Fruit fly (Drosophila melanogaster) whole organism, adult: ENCODE results near the gene CG18788.
A peak's percentile ranks its signal among the peaks of the same experiment; 100 is the strongest.

Experiments
- CG11617 ChIP-seq: fragments of 200-800 bp; sonication (Bioruptor generic); optimal IDR thresholded peaks from 2 replicates; lab custom pipeline; 2017; ENCODE audit warnings: mild to moderate bottlenecking, missing biosample characterization, missing genetic modification reagents, missing genetic modification characterization
- CG12768 ChIP-seq: fragments of 200-800 bp; sonication (Bioruptor generic); optimal IDR thresholded peaks from 2 replicates; lab custom pipeline; 2017; ENCODE audit warnings: missing biosample characterization, missing genetic modification characterization, mild to moderate bottlenecking, moderate library complexity, missing genetic modification reagents
- CG14711 ChIP-seq: fragments of 200-800 bp; sonication (Bioruptor generic); optimal IDR thresholded peaks from 2 replicates; lab custom pipeline; 2018; ENCODE audit warnings: missing biosample characterization, mild to moderate bottlenecking, missing genetic modification characterization, moderate library complexity
- CG1620 ChIP-seq: fragments of 200-800 bp; sonication (Bioruptor generic); optimal IDR thresholded peaks from 2 replicates; lab custom pipeline; 2016; ENCODE audit warnings: missing biosample characterization, missing genetic modification characterization
- CG33017 ChIP-seq: fragments of 200-800 bp; sonication (Bioruptor generic); optimal IDR thresholded peaks from 2 replicates; lab custom pipeline; 2018; ENCODE audit warnings: missing biosample characterization, mild to moderate bottlenecking, missing genetic modification characterization, moderate library complexity
- CG5204 ChIP-seq: fragments of 200-800 bp; sonication (Bioruptor generic); optimal IDR thresholded peaks from 2 replicates; lab custom pipeline; 2016; ENCODE audit warnings: missing biosample characterization, missing genetic modification characterization
- CG7045 ChIP-seq: fragments of 200-800 bp; sonication (Bioruptor generic); optimal IDR thresholded peaks from 2 replicates; lab custom pipeline; 2017; ENCODE audit warnings: missing biosample characterization, mild to moderate bottlenecking, missing genetic modification characterization
- CG7101 ChIP-seq: fragments of 200-800 bp; sonication (Bioruptor generic); optimal IDR thresholded peaks from 2 replicates; lab custom pipeline; 2018; ENCODE audit warnings: missing biosample characterization, mild to moderate bottlenecking, missing genetic modification characterization, moderate library complexity
- Clk ChIP-seq: fragments of 200-800 bp; sonication (Bioruptor generic); optimal IDR thresholded peaks from 2 replicates; lab custom pipeline; 2017; ENCODE audit warnings: missing biosample characterization, missing genetic modification characterization
- Crg-1 ChIP-seq: fragments of 200-800 bp; sonication (Bioruptor generic); optimal IDR thresholded peaks from 2 replicates; lab custom pipeline; 2016; ENCODE audit warnings: missing biosample characterization, missing genetic modification characterization
- Hr96 ChIP-seq: fragments of 200-800 bp; sonication (Bioruptor generic); optimal IDR thresholded peaks from 2 replicates; lab custom pipeline; 2016; ENCODE audit warnings: missing biosample characterization, missing genetic modification characterization
- Mnt ChIP-seq: fragments of 200-800 bp; sonication (Bioruptor generic); optimal IDR thresholded peaks from 2 replicates; lab custom pipeline; 2016; ENCODE audit warnings: missing biosample characterization, mild to moderate bottlenecking, missing genetic modification characterization
- bab1 ChIP-seq: fragments of 200-800 bp; sonication (Bioruptor generic); optimal IDR thresholded peaks from 3 replicates; lab custom pipeline; 2019; ENCODE audit warnings: missing biosample characterization, mild to moderate bottlenecking, missing genetic modification characterization, moderate library complexity
- cic ChIP-seq: fragments of 200-800 bp; sonication (Bioruptor generic); optimal IDR thresholded peaks from 2 replicates; lab custom pipeline; 2017; ENCODE audit warnings: missing biosample characterization, mild to moderate bottlenecking, missing genetic modification characterization, moderate library complexity
- cnc ChIP-seq, 2 experiments: fragments of >200 bp; optimal IDR thresholded peaks; 2 replicates each; lab custom pipeline; 2017
- kay ChIP-seq: fragments of 200-800 bp; sonication (Bioruptor generic); peaks from one replicate; lab custom pipeline; 2016; ENCODE audit warnings: missing biosample characterization, missing genetic modification characterization, borderline replicate concordance
- ovo ChIP-seq: fragments of 200-800 bp; sonication (Bioruptor generic); optimal IDR thresholded peaks from 2 replicates; lab custom pipeline; 2016; ENCODE audit warnings: missing biosample characterization, missing genetic modification characterization
- pad ChIP-seq: fragments of 200-800 bp; sonication (Bioruptor generic); optimal IDR thresholded peaks from 3 replicates; lab custom pipeline; 2017; ENCODE audit warnings: missing biosample characterization, missing genetic modification characterization, mild to moderate bottlenecking, moderate library complexity, missing genetic modification reagents
- tj ChIP-seq: fragments of 200-800 bp; sonication (Bioruptor generic); optimal IDR thresholded peaks from 3 replicates; lab custom pipeline; 2017; ENCODE audit warnings: missing biosample characterization, mild to moderate bottlenecking, missing genetic modification characterization, moderate library complexity
- toe ChIP-seq: fragments of 200-800 bp; sonication (Bioruptor generic); optimal IDR thresholded peaks from 2 replicates; lab custom pipeline; 2016; ENCODE audit warnings: missing biosample characterization, missing genetic modification characterization

Gene CG18788

dm6 chr2L:12013243-12013642, 20.7 kb upstream of the CG18788 start:
- TF ChIP-seq CG5204 (GFP tag; lab: Kevin White, UChicago) (no peak), Clk (no peak), Crg-1 (GFP tag; lab: Kevin White, UChicago) (no peak), CG11617 (GFP tag; lab: Kevin White, UChicago) (no peak), CG12768 (no peak)

- TF ChIP-seq tj (GFP tag; lab: Kevin White, UChicago) (no peak), Clk (no peak), CG33017 (tag; lab: Kevin White, UChicago) (no peak), ovo (no peak), CG11617 (GFP tag; lab: Kevin White, UChicago) (no peak), kay (GFP tag; lab: Kevin White, UChicago) (no peak), cic (GFP tag; lab: Kevin White, UChicago) (no peak), Crg-1 (GFP tag; lab: Kevin White, UChicago) (no peak), bab1 (no peak), toe (GFP tag; lab: Kevin White, UChicago) (no peak)
These were observed 20.1 kb upstream of the CG18788 start for dm6 chr2L:12013741-12014393.

- TF ChIP-seq bab1 (peak; percentile 56), kay (GFP tag; lab: Kevin White, UChicago) (no peak)
These were observed 13.3 kb upstream of the CG18788 start, which contains the start of gene Wdr81 for dm6 chr2L:12020735-12021134. TSS of gene Wdr81 (minus strand) at chr2L:12020960.

DNA sequence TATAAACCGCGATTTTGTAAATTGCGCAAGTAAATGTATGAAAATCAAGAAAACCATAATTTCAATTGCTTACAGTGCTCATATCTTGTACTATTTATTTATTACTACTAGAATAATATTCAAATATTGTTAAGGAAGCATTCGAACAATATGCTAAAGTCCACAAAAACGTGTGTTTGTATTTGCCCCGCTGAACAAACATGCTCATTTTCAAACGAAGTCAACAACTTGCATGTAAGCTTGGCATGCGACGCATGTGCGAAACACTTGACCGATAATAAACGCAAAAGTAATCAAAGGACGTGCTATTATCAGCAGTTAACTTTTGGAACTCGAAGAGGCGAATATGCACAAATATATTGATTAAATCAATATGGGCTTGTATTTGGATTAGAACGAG, 12.8 kb upstream of the CG18788 start:
- TF ChIP-seq Crg-1 (GFP tag; lab: Kevin White, UChicago) = peak; percentile 77
- TF ChIP-seq Mnt = peak; percentile 63
- TF ChIP-seq kay (GFP tag; lab: Kevin White, UChicago) = peak; percentile 63
- no peak for TF ChIP-seq Hr96
- TF ChIP-seq CG7101 (tag; lab: Kevin White, UChicago) = peak; percentile 79
- no peak for TF ChIP-seq bab1
- TF ChIP-seq ovo = peak; percentile 66
- peak; percentile 8 for TF ChIP-seq CG33017 (tag; lab: Kevin White, UChicago)
- TF ChIP-seq CG1620 (GFP tag; lab: Kevin White, UChicago) = peak; percentile 38
- peak; percentile 1 for TF ChIP-seq cic (GFP tag; lab: Kevin White, UChicago)
- peak; percentile 58 for TF ChIP-seq CG11617 (GFP tag; lab: Kevin White, UChicago)
- no peak for TF ChIP-seq CG12768
- no peak for TF ChIP-seq Clk
- no peak for TF ChIP-seq pad (GFP tag; lab: Kevin White, UChicago)
- peak; percentile 22 for TF ChIP-seq CG7045 (GFP tag; lab: Kevin White, UChicago)
- no peak for TF ChIP-seq CG14711 (tag; lab: Kevin White, UChicago)

- TF ChIP-seq CG5204 (GFP tag; lab: Kevin White, UChicago) (no peak), Clk (no peak), tj (GFP tag; lab: Kevin White, UChicago) (no peak), CG33017 (tag; lab: Kevin White, UChicago) (no peak)
These were observed 9.9 kb upstream of the CG18788 start for dm6 chr2L:12024104-12024503.

DNA sequence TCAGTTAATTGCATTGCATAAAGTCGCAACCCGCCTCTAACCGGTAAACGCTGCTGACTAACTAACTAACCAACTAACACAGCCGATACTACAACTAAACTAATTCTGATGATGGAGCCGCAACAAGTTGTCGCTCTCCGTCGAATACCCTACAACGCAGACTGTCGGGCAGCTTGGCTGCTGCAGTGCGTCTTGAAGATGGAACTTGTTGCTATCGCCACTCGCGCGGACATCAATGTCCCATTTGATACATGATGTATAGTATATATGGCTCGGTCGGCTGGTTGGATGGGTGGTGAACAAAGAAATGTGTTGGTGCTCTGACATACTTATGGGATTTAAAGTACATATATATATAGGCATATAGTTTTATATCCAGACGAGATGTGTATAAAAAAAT, 8.5 kb upstream of the CG18788 start:
- TF ChIP-seq kay (GFP tag; lab: Kevin White, UChicago) (peak; percentile 49), Hr96 (no peak), cnc (optimal IDR thresholded peaks at IDR 0.05; lab: Kevin White, UChicago) (no peak), CG12768 (peak; percentile 6), ovo (peak; percentile 12)

DNA sequence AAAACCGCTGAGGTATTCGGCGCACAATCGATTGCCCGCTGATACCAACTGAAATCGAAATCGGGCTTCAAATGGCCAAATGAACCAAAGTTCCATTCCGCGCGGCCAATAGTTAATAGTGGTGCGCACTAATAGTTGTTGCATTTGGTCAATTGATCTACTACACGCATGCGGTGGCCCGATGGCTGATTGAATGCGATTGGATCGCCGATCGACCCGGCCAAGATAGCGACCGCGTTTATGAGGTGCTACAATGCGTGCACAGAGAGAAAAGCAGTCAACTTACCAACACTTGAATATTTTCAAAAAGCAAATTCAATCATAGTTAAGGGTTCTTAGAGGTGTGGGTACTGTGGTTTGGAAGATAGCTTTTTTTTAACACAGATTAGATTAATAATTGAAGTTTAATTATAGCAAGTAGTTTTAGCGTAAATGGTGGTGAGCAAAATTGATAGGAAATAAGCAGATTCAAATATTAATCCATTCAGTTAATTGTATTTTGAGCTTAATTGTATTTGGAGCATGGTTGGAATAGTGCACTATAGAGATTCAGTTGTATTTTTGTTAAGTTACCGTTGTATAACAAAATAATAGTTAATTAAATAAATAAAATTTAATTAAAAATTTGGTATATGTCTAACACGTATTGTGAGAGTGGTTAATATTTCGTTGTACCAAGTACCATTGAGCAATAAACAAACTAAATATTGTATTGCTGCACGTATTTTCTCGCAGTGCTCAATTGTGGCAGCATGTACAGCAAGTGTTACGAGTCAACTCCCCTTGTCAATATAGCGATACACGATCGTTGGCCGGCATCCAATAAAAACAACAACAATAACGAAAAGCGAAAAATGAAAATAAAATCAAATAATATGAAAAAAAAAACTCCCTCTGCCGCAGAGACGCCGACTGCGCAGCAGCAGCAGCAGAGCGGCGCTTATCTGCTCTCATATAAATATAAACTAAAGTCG, 7.2 kb upstream of the CG18788 start:
- TF ChIP-seq Crg-1 (GFP tag; lab: Kevin White, UChicago) = no peak
- TF ChIP-seq CG5204 (GFP tag; lab: Kevin White, UChicago) = peak; percentile 39
- peak; percentile 46 for TF ChIP-seq CG11617 (GFP tag; lab: Kevin White, UChicago)
- TF ChIP-seq cic (GFP tag; lab: Kevin White, UChicago) = peak; percentile 3
- no peak for TF ChIP-seq toe (GFP tag; lab: Kevin White, UChicago)
- no peak for TF ChIP-seq Hr96
- no peak for TF ChIP-seq CG33017 (tag; lab: Kevin White, UChicago)
